Fruit fly (Drosophila melanogaster) S2 (cell line): ENCODE results near the gene CAH16.
A peak's percentile ranks its signal among the peaks of the same experiment; 100 is the strongest.

ENCODE experiments used
- CG8478 ChIP-seq: fragments of >200 bp; optimal IDR thresholded peaks from 2 replicates; lab custom pipeline; 2018
- CTCF ChIP-seq, 2 experiments: fragments of >200 bp; optimal IDR thresholded peaks; 2 replicates each; lab custom pipeline; 2018

- TF ChIP-seq CG8478 (lab: Kevin White, UChicago) (no peak), CTCF (optimal IDR thresholded peaks at IDR 0.05; lab: Kevin White, UChicago) (peak; percentile 55 to 58)
These were observed 39.4 kb upstream of the CAH16 start, which contains the start of gene CG12054 for dm6 chr3R:31220456-31221336.
